Worm (Caenorhabditis elegans) whole organism, L2 larva: ENCODE data around the gene maph-9.

Experiments
- C34F6.9 ChIP-seq: fragments of 150-350 bp; optimal IDR thresholded peaks from 2 replicates; lab custom pipeline; 2014; ENCODE audit warnings: missing biosample characterization, missing genetic modification characterization
- R02D3.7 ChIP-seq: fragments of 150-350 bp; optimal IDR thresholded peaks from 2 replicates; lab custom pipeline; 2014; ENCODE audit warnings: missing biosample characterization, missing genetic modification characterization
- Y55F3AM.14 ChIP-seq: fragments of 200-800 bp; sonication (Bioruptor generic); optimal IDR thresholded peaks from 2 replicates; lab custom pipeline; 2018; ENCODE audit warnings: mild to moderate bottlenecking, missing genetic modification characterization, missing compliant biosample characterization
- aly-2 ChIP-seq: fragments of 150-350 bp; optimal IDR thresholded peaks from 2 replicates; lab custom pipeline; 2014; ENCODE audit warnings: missing biosample characterization, missing genetic modification characterization
- ama-1 ChIP-seq: fragments of 150-350 bp; optimal IDR thresholded peaks from 2 replicates; lab custom pipeline; 2018; ENCODE audit warnings: inconsistent platforms
- blmp-1 ChIP-seq: sonication (generic microtip); optimal IDR thresholded peaks from 2 replicates; lab custom pipeline; 2017; ENCODE audit warnings: missing genetic modification characterization, mild to moderate bottlenecking, missing compliant biosample characterization, antibody characterized with exemption, moderate library complexity; ENCODE audit not compliant: insufficient read depth
- ceh-16 ChIP-seq: fragments of 150-350 bp; optimal IDR thresholded peaks from 2 replicates; lab custom pipeline; 2014; ENCODE audit warnings: missing biosample characterization, missing genetic modification characterization
- crh-2 ChIP-seq: sonication (generic microtip); optimal IDR thresholded peaks from 2 replicates; lab custom pipeline; 2017; ENCODE audit warnings: missing biosample characterization, missing genetic modification characterization
- egl-27 ChIP-seq: sonication (generic microtip); optimal IDR thresholded peaks from 3 replicates; lab custom pipeline; 2017; ENCODE audit warnings: missing biosample characterization, missing genetic modification reagents, missing genetic modification characterization
- elt-1 ChIP-seq: fragments of 150-350 bp; optimal IDR thresholded peaks from 2 replicates; lab custom pipeline; 2014; ENCODE audit warnings: missing biosample characterization, missing genetic modification characterization
- fos-1 ChIP-seq: fragments of 150-350 bp; optimal IDR thresholded peaks from 2 replicates; lab custom pipeline; 2014; ENCODE audit warnings: missing biosample characterization, missing genetic modification characterization
- gmeb-1 ChIP-seq: fragments of 150-350 bp; optimal IDR thresholded peaks from 2 replicates; lab custom pipeline; 2014; ENCODE audit warnings: missing biosample characterization, missing genetic modification characterization
- lin-11 ChIP-seq: fragments of 150-350 bp; sonication (generic microtip); optimal IDR thresholded peaks from 2 replicates; lab custom pipeline; 2014; ENCODE audit warnings: missing biosample characterization, missing genetic modification characterization, inconsistent platforms, mixed read lengths
- lin-13 ChIP-seq: fragments of 150-350 bp; optimal IDR thresholded peaks from 2 replicates; lab custom pipeline; 2014; ENCODE audit warnings: missing biosample characterization, missing genetic modification reagents, missing genetic modification characterization
- lin-39 ChIP-seq: fragments of 150-350 bp; optimal IDR thresholded peaks from 2 replicates; lab custom pipeline; 2014; ENCODE audit warnings: missing biosample characterization, missing genetic modification reagents, missing genetic modification characterization
- lsy-2 ChIP-seq, 2 experiments: fragments of 150-350 bp in 1 of 2; sonication (generic microtip) in 1 of 2; optimal IDR thresholded peaks; 2 replicates each; lab custom pipeline; 2014 to 2017; ENCODE audit warnings: missing biosample characterization in 2 of 2, missing genetic modification characterization in 2 of 2
- mab-5 ChIP-seq: fragments of 150-350 bp; optimal IDR thresholded peaks from 2 replicates; lab custom pipeline; 2014; ENCODE audit warnings: missing biosample characterization, missing genetic modification characterization
- mbf-1 ChIP-seq: sonication (generic microtip); optimal IDR thresholded peaks from 2 replicates; lab custom pipeline; 2017; ENCODE audit warnings: missing biosample characterization, missing genetic modification characterization
- nhr-10 ChIP-seq: sonication (generic microtip); optimal IDR thresholded peaks from 2 replicates; lab custom pipeline; 2017; ENCODE audit warnings: missing biosample characterization, missing genetic modification characterization
- nhr-12 ChIP-seq: fragments of 150-350 bp; optimal IDR thresholded peaks from 2 replicates; lab custom pipeline; 2014; ENCODE audit warnings: missing biosample characterization, missing genetic modification characterization
- nhr-129 ChIP-seq: fragments of 150-350 bp; optimal IDR thresholded peaks from 2 replicates; lab custom pipeline; 2014; ENCODE audit warnings: missing biosample characterization, missing genetic modification characterization
- nhr-21 ChIP-seq: fragments of 150-350 bp; optimal IDR thresholded peaks from 2 replicates; lab custom pipeline; 2014; ENCODE audit warnings: missing biosample characterization, missing genetic modification characterization
- nhr-25 ChIP-seq: fragments of 150-350 bp; sonication (generic microtip); optimal IDR thresholded peaks from 3 replicates; lab custom pipeline; 2014; ENCODE audit warnings: missing biosample characterization, missing genetic modification characterization
- nhr-77 ChIP-seq: fragments of 150-350 bp; optimal IDR thresholded peaks from 2 replicates; lab custom pipeline; 2014; ENCODE audit warnings: missing biosample characterization, missing genetic modification characterization
- skn-1 ChIP-seq: sonication (generic microtip); optimal IDR thresholded peaks from 2 replicates; lab custom pipeline; 2017; ENCODE audit warnings: missing biosample characterization, missing genetic modification characterization
- sma-3 ChIP-seq: sonication (generic microtip); optimal IDR thresholded peaks from 2 replicates; lab custom pipeline; 2016; ENCODE audit warnings: missing genetic modification reagents, missing genetic modification characterization, missing compliant biosample characterization
- sma-9 ChIP-seq, 2 experiments: fragments of 150-350 bp in 1 of 2; sonication (generic microtip) in 1 of 2; optimal IDR thresholded peaks; 2 replicates each; lab custom pipeline; 2014 to 2016; ENCODE audit warnings: missing genetic modification characterization in 2 of 2, mild to moderate bottlenecking in 1 of 2, missing biosample characterization in 1 of 2, missing compliant biosample characterization in 1 of 2, missing genetic modification reagents in 1 of 2, moderate library complexity in 1 of 2
- snpc-4 ChIP-seq: fragments of 150-350 bp; optimal IDR thresholded peaks from 2 replicates; lab custom pipeline; 2014; ENCODE audit warnings: missing biosample characterization, missing genetic modification characterization
- unc-39 ChIP-seq: fragments of 150-350 bp; optimal IDR thresholded peaks from 2 replicates; lab custom pipeline; 2014; ENCODE audit warnings: missing biosample characterization, missing genetic modification characterization
- unc-55 ChIP-seq: fragments of 150-350 bp; sonication (generic microtip); optimal IDR thresholded peaks from 3 replicates; lab custom pipeline; 2014; ENCODE audit warnings: missing biosample characterization, missing genetic modification reagents, missing genetic modification characterization
- unc-62 ChIP-seq: fragments of 150-350 bp; optimal IDR thresholded peaks from 2 replicates; lab custom pipeline; 2014; ENCODE audit warnings: missing biosample characterization, missing genetic modification reagents, missing genetic modification characterization
- ztf-1 ChIP-seq: fragments of 200-800 bp; sonication (Bioruptor generic); conservative IDR thresholded peaks from 2 replicates; pipeline ENCODE4 v1.3.6; 2022; ENCODE audit warnings: missing genetic modification characterization, missing compliant biosample characterization
- ztf-11 ChIP-seq: sonication (generic microtip); optimal IDR thresholded peaks from 2 replicates; lab custom pipeline; 2017; ENCODE audit warnings: missing biosample characterization, missing genetic modification characterization

The maph-9 gene

DNA sequence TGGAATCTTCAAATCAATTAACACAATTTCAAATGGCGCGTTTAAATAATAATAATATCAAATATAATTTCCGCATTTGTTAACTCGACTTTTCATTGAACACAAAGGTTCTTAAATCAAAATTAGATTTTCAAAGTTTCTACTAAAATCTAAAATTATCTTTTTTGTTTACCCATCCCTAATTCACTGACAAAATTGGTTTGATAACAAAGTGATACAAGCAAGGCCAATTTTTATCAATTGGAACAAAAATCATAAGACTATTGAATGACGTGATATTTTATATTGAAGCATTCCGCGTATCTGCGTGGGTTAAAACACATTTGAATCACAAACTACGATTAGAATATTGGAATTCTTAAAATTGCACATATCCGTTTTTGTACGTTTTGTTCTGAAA is 34.0 kb downstream of the maph-9 start:
- TF ChIP-seq nhr-21 (tag; lab: Kevin White, UChicago) (peak; percentile 0), gmeb-1 (tag; lab: Kevin White, UChicago) (peak; percentile 51), sma-9 (GFP tag; optimal IDR thresholded peaks at IDR 0.05; lab: Kevin White, UChicago) (peak; percentile 83), sma-9 (tag; optimal IDR thresholded peaks at IDR 0.05; lab: Kevin White, UChicago) (no peak), ceh-16 (no peak), fos-1 (tag; lab: Kevin White, UChicago) (peak; percentile 78), blmp-1 (tag; lab: Kevin White, UChicago) (no peak), nhr-129 (tag; lab: Kevin White, UChicago) (no peak), unc-39 (no peak), sma-3 (GFP tag; lab: Kevin White, UChicago) (peak; percentile 38), unc-55 (GFP tag; lab: Kevin White, UChicago) (no peak), crh-2 (tag; lab: Kevin White, UChicago) (peak; percentile 47), unc-62 (GFP tag; lab: Kevin White, UChicago) (no peak), nhr-77 (no peak), nhr-25 (tag; lab: Kevin White, UChicago) (no peak)

DNA sequence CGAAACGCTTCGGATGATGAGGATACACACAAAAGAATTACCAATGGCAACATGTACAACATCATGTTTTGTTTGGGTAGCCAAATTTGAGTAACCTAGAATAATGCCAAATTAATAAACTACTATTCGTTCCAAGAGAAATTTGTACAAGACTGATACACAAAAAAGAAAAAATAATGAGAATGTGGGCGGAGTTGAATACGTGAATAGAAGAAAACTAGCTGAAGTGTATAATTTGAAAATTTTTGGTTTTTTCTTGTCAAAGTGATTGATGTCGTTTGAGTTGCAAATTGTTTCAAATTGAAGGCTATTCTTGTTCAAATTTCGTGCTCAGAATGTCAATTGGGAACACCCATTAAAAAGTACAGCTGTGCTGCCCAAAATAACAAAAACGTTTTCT is 35.3 kb downstream of the maph-9 start, which contains the start of gene R13A1.5:
TSS of gene R13A1.5 (minus strand) at position 101 of the 400 bp plus-strand sequence.
- TF ChIP-seq nhr-12 (tag; lab: Kevin White, UChicago) (no peak), sma-9 (GFP tag; optimal IDR thresholded peaks at IDR 0.05; lab: Kevin White, UChicago) (no peak), sma-9 (tag; optimal IDR thresholded peaks at IDR 0.05; lab: Kevin White, UChicago) (no peak), nhr-21 (tag; lab: Kevin White, UChicago) (no peak), lin-13 (GFP tag; lab: Kevin White, UChicago) (no peak)

DNA sequence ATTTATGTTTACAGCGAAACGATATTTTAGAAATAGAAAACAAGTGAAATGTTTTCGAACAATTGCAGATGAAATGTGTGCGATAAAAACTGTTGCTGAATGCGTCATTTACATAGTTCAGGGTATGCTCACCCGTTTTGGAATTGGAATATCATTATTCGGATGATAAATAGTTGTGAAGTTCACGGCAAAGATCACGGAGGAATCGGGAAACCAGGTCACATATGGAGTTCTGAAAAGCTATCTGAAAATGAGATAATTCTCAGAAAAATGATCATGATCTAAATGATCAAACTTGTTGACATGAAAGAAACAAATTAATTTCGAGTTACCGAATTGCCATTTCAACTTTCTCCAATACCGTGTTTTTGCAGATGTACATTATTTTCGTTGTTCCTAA is 39.3 kb downstream of the maph-9 start, which contains the start of gene best-16:
TSS of gene best-16 (minus strand) at position 101 of the 400 bp plus-strand sequence.
- no peak for TF ChIP-seq ama-1
- no peak for TF ChIP-seq egl-27
- no peak for TF ChIP-seq nhr-129 (tag; lab: Kevin White, UChicago)
- no peak for TF ChIP-seq unc-39
- TF ChIP-seq Y55F3AM.14 (GFP tag; lab: Kevin White, UChicago) = no peak
- TF ChIP-seq lin-39 (tag; lab: Kevin White, UChicago) = no peak
- TF ChIP-seq mbf-1 = no peak
- no peak for TF ChIP-seq crh-2 (tag; lab: Kevin White, UChicago)
- TF ChIP-seq elt-1 (tag; lab: Kevin White, UChicago) = no peak
- no peak for TF ChIP-seq unc-55 (GFP tag; lab: Kevin White, UChicago)
- TF ChIP-seq sma-9 (GFP tag; optimal IDR thresholded peaks at IDR 0.05; lab: Kevin White, UChicago) = no peak
- TF ChIP-seq sma-9 (tag; optimal IDR thresholded peaks at IDR 0.05; lab: Kevin White, UChicago) = no peak
- TF ChIP-seq fos-1 (tag; lab: Kevin White, UChicago) = no peak
- TF ChIP-seq nhr-10 = no peak
- no peak for TF ChIP-seq snpc-4
- no peak for TF ChIP-seq lin-11 (tag; lab: Kevin White, UChicago)
- TF ChIP-seq ztf-11 (tag; lab: Kevin White, UChicago) = no peak
- TF ChIP-seq, all 48 proteins: peak for 0

DNA sequence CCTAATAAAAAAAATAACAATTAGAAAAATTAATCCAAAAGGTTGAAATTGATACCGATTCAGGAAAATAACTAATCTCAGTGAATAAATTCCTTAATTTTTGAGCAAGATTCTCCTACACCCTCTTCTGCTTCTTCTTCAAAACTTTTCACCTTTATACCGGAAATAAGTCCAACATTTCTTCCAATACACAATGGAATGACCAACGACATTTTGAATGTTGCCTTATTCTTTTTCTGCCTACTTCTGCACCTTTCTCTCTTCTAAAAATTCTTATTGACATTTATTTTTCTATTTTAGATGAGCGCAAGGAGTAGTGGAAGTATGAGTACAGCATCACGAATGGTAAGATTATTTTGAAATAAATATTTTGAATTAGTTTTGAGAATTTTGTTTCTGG is 40.4 kb downstream of the maph-9 start, which contains the start of gene unc-8:
TSS of gene unc-8 (plus strand) at position 301 of the 400 bp plus-strand sequence.
- no peak for TF ChIP-seq ztf-1 (GFP tag; lab: Robert Waterston, UW)
- no peak for TF ChIP-seq fos-1 (tag; lab: Kevin White, UChicago)
- no peak for TF ChIP-seq C34F6.9 (tag; lab: Kevin White, UChicago)
- no peak for TF ChIP-seq mbf-1
- no peak for TF ChIP-seq nhr-21 (tag; lab: Kevin White, UChicago)
- no peak for TF ChIP-seq blmp-1 (tag; lab: Kevin White, UChicago)
- TF ChIP-seq lin-11 (tag; lab: Kevin White, UChicago) = no peak
- TF ChIP-seq sma-3 (GFP tag; lab: Kevin White, UChicago) = no peak
- TF ChIP-seq mab-5 (tag; lab: Kevin White, UChicago) = no peak
- TF ChIP-seq Y55F3AM.14 (GFP tag; lab: Kevin White, UChicago) = no peak
- TF ChIP-seq elt-1 (tag; lab: Kevin White, UChicago) = no peak
- TF ChIP-seq nhr-77 = no peak
- no peak for TF ChIP-seq nhr-10
- TF ChIP-seq lsy-2 (tag; optimal IDR thresholded peaks at IDR 0.05; lab: Kevin White, UChicago) = no peak
- TF ChIP-seq skn-1 (tag; lab: Kevin White, UChicago) = no peak
- no peak for TF ChIP-seq R02D3.7 (tag; lab: Kevin White, UChicago)
- TF ChIP-seq ceh-16 = no peak
- no peak for TF ChIP-seq lin-39 (tag; lab: Kevin White, UChicago)
- TF ChIP-seq nhr-129 (tag; lab: Kevin White, UChicago) = no peak
- no peak for TF ChIP-seq aly-2 (tag; lab: Kevin White, UChicago)
